Fruit fly (Drosophila melanogaster) whole organism, wandering third instar larva: Measurements from ENCODE around the gene Hk.

ENCODE experiments used
- Hnf4 ChIP-seq: fragments of 200-800 bp; sonication (Bioruptor generic); optimal IDR thresholded peaks from 2 replicates; lab custom pipeline; 2016; ENCODE audit warnings: missing biosample characterization, mild to moderate bottlenecking, missing genetic modification characterization
- OdsH ChIP-seq: fragments of 200-800 bp; sonication (Bioruptor generic); optimal IDR thresholded peaks from 2 replicates; lab custom pipeline; 2016; ENCODE audit warnings: missing biosample characterization, mild to moderate bottlenecking, missing genetic modification characterization
- h ChIP-seq: fragments of 200-800 bp; sonication (Bioruptor generic); optimal IDR thresholded peaks from 3 replicates; lab custom pipeline; 2016; ENCODE audit warnings: missing biosample characterization, mild to moderate bottlenecking, missing genetic modification characterization
- sv ChIP-seq: fragments of 200-800 bp; sonication (Bioruptor generic); optimal IDR thresholded peaks from 3 replicates; lab custom pipeline; 2016; ENCODE audit warnings: missing biosample characterization, missing genetic modification characterization
- tai ChIP-seq: sonication (Bioruptor generic); optimal IDR thresholded peaks from 2 replicates; lab custom pipeline; 2016; ENCODE audit warnings: missing biosample characterization, missing genetic modification characterization

DNA sequence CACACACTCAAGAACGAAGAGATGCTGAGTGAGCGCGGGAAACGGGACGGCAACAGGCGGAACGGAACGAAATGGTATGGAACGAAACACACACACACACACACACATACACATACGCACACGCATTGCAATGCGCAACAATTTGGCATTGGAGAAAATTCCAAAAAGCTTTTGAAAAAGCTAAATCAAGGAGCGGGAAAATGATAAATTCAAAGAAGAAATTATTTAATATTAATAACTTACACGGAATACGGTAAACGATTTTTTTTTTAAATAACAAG lies 27.4 kb upstream of the Hk start:
- TF ChIP-seq OdsH (GFP tag; lab: Kevin White, UChicago) (no peak), sv (no peak), h (GFP tag; lab: Kevin White, UChicago) (no peak), Hnf4 (GFP tag; lab: Kevin White, UChicago) (no peak), tai (GFP tag; lab: Kevin White, UChicago) (no peak)
